Worm (Caenorhabditis elegans): ENCODE measurements around the gene acr-7.

Gene acr-7

ce11 chrII:7863480-7864125 is 14.0 kb upstream of the acr-7 start:
- TF ChIP-seq ztf-28 (GFP tag; IDR thresholded peaks at IDR 0.05): 0 out of 2 replicates have a peak, but pooled peaks have one; percentile 6
- TF ChIP-seq sptf-2 (GFP tag; optimal IDR thresholded peaks at IDR 0.05): no peak
- peak; percentile 21 for TF ChIP-seq chd-7 (tag; optimal IDR thresholded peaks at IDR 0.05)
- TF ChIP-seq ama-1 (optimal IDR thresholded peaks at IDR 0.05): no peak
- TF ChIP-seq ama-1 (GFP tag; optimal IDR thresholded peaks at IDR 0.05): no peak
- TF ChIP-seq C17E4.6 (GFP tag; IDR thresholded peaks at IDR 0.05): 0 out of 2 replicates have a peak, but pooled peaks have one; percentile 40
- no peak for TF ChIP-seq nfya-2 (GFP tag; IDR thresholded peaks at IDR 0.05)
- no peak for TF ChIP-seq cebp-1 (GFP tag; IDR thresholded peaks at IDR 0.05)
- peak; percentile 8 for TF ChIP-seq cebp-1 (tag; optimal IDR thresholded peaks at IDR 0.05)
- TF ChIP-seq ceh-91 (GFP tag; IDR thresholded peaks at IDR 0.05): peak; percentile 37; the same call in 1 of the 2 replicates
- no peak for TF ChIP-seq lir-1 (GFP tag; conservative IDR thresholded peaks at IDR 0.05)
- no peak for TF ChIP-seq ceh-27 (GFP tag; optimal IDR thresholded peaks at IDR 0.05)
- TF ChIP-seq hlh-26 (GFP tag; conservative IDR thresholded peaks at IDR 0.05): no peak
- TF ChIP-seq ceh-100 (GFP tag; IDR thresholded peaks at IDR 0.05): 0 out of 2 replicates have a peak, but pooled peaks have one; percentile 10
- TF ChIP-seq atf-7 (tag; optimal IDR thresholded peaks at IDR 0.05): no peak
- TF ChIP-seq lin-40 (tag; optimal IDR thresholded peaks at IDR 0.05): no peak
- no peak for TF ChIP-seq nhr-179 (tag; optimal IDR thresholded peaks at IDR 0.05)
- no peak for TF ChIP-seq rcor-1 (GFP tag; IDR thresholded peaks at IDR 0.05)
- no peak for TF ChIP-seq B0035.1 (tag; optimal IDR thresholded peaks at IDR 0.05)
- peak; percentile 9 for TF ChIP-seq die-1 (tag; optimal IDR thresholded peaks at IDR 0.05)
- TF ChIP-seq mxl-1 (tag; optimal IDR thresholded peaks at IDR 0.05): no peak
- TF ChIP-seq tlf-1 (GFP tag; optimal IDR thresholded peaks at IDR 0.05): no peak
- TF ChIP-seq ztf-18 (tag; optimal IDR thresholded peaks at IDR 0.05): no peak
- TF ChIP-seq him-1 (tag; optimal IDR thresholded peaks at IDR 0.05): peak; percentile 41
- no peak for TF ChIP-seq nhr-90 (tag; optimal IDR thresholded peaks at IDR 0.05)
- TF ChIP-seq attf-5 (GFP tag; optimal IDR thresholded peaks at IDR 0.05): no peak
- 0 out of 2 replicates have a peak, but pooled peaks have one; percentile 25 for TF ChIP-seq Y79H2A.3 (GFP tag; conservative IDR thresholded peaks at IDR 0.05)
- no peak for TF ChIP-seq ceh-40 (GFP tag; IDR thresholded peaks at IDR 0.05)
- TF ChIP-seq lsl-1 (GFP tag; optimal IDR thresholded peaks at IDR 0.05): peak; percentile 13
- no peak for TF ChIP-seq dox-1 (GFP tag; IDR thresholded peaks at IDR 0.05)
- no peak for TF ChIP-seq egl-44 (GFP tag; IDR thresholded peaks at IDR 0.05)
- TF ChIP-seq ccch-3 (GFP tag; optimal IDR thresholded peaks at IDR 0.05): no peak
- no peak for TF ChIP-seq ceh-58 (GFP tag; IDR thresholded peaks at IDR 0.05)
- TF ChIP-seq lin-35 (GFP tag; optimal IDR thresholded peaks at IDR 0.05): no peak
- no peak for TF ChIP-seq F37B4.10 (GFP tag; IDR thresholded peaks at IDR 0.05)
- peak; percentile 71 for TF ChIP-seq F33H1.4 (GFP tag; IDR thresholded peaks at IDR 0.05)
- TF ChIP-seq F52B5.7 (tag; optimal IDR thresholded peaks at IDR 0.05): no peak
- TF ChIP-seq F23B12.7 (tag; optimal IDR thresholded peaks at IDR 0.05; ENCODE audit: insufficient read depth): no peak
- peak; percentile 50 for TF ChIP-seq B0336.3 (GFP tag; IDR thresholded peaks at IDR 0.05)
- TF ChIP-seq tbx-9 (tag; optimal IDR thresholded peaks at IDR 0.05; ENCODE audit: borderline replicate concordance): no peak
- TF ChIP-seq efl-1 (GFP tag; optimal IDR thresholded peaks at IDR 0.05): peak; percentile 59
- TF ChIP-seq nfya-1 (tag; optimal IDR thresholded peaks at IDR 0.05; ENCODE audit: borderline replicate concordance, insufficient read depth): no peak
- TF ChIP-seq Y95B8A.8 (GFP tag; IDR thresholded peaks at IDR 0.05): no peak
- TF ChIP-seq D2030.7 (GFP tag; IDR thresholded peaks at IDR 0.05): 0 out of 2 replicates have a peak, but pooled peaks have one; percentile 34
- TF ChIP-seq lag-1 (GFP tag; IDR thresholded peaks at IDR 0.05): no peak
- TF ChIP-seq Y53G8AR.9 (GFP tag; conservative IDR thresholded peaks at IDR 0.05): 0 out of 2 replicates have a peak, but pooled peaks have one; percentile 58
- no peak for TF ChIP-seq tbp1 (GFP tag; optimal IDR thresholded peaks at IDR 0.05)
- TF ChIP-seq bed-2 (GFP tag; IDR thresholded peaks at IDR 0.05): no peak

Measured in whole organism, young adult.